Fruit fly (Drosophila melanogaster) whole organism, embryonic: Measurements from ENCODE around the gene Calr.

ENCODE experiments used
- B-H2 ChIP-seq: fragments of 200-800 bp; sonication (Bioruptor generic); optimal IDR thresholded peaks from 2 replicates; lab custom pipeline; 2018; ENCODE audit warnings: missing biosample characterization, mild to moderate bottlenecking, missing genetic modification characterization
- Bteb2 ChIP-seq: fragments of 200-800 bp; sonication (Bioruptor generic); optimal IDR thresholded peaks from 2 replicates; lab custom pipeline; 2016; ENCODE audit warnings: missing biosample characterization, missing genetic modification characterization
- CG1024 ChIP-seq: fragments of 200-800 bp; sonication (Bioruptor generic); IDR thresholded peaks from 2 replicates; pipeline ENCODE4 v1.3.6; 2022; ENCODE audit warnings: missing biosample characterization, missing genetic modification characterization
- CG10321 ChIP-seq: fragments of 200-800 bp; sonication (Bioruptor generic); IDR thresholded peaks from 2 replicates; pipeline ENCODE4 v1.3.6; 2022; ENCODE audit warnings: missing biosample characterization, missing genetic modification characterization
- CG1603 ChIP-seq: fragments of 200-800 bp; sonication (Bioruptor generic); optimal IDR thresholded peaks from 2 replicates; lab custom pipeline; 2019; ENCODE audit warnings: missing biosample characterization, mild to moderate bottlenecking, missing genetic modification characterization, moderate library complexity
- CG16813 ChIP-seq: fragments of 200-800 bp; sonication (Bioruptor generic); IDR thresholded peaks from 3 replicates; pipeline ENCODE4 v1.3.6; 2022; ENCODE audit warnings: missing biosample characterization, missing genetic modification characterization; ENCODE audit not compliant: partially characterized antibody
- CG17186 ChIP-seq: fragments of 200-800 bp; sonication (Bioruptor generic); optimal IDR thresholded peaks from 3 replicates; lab custom pipeline; 2017; ENCODE audit warnings: missing biosample characterization, missing genetic modification reagents, missing genetic modification characterization
- CG17612 ChIP-seq: fragments of 200-800 bp; sonication (Bioruptor generic); IDR thresholded peaks from 2 replicates; pipeline ENCODE4 v1.3.6; 2022; ENCODE audit warnings: missing biosample characterization, missing genetic modification characterization
- CG18262 ChIP-seq: fragments of 200-800 bp; optimal IDR thresholded peaks from 3 replicates; lab custom pipeline; 2019; ENCODE audit warnings: missing biosample characterization, mild to moderate bottlenecking, missing genetic modification characterization, moderate library complexity
- CG18599 ChIP-seq: fragments of 200-800 bp; sonication (Bioruptor generic); optimal IDR thresholded peaks from 3 replicates; lab custom pipeline; 2017; ENCODE audit warnings: missing biosample characterization, missing genetic modification characterization, mild to moderate bottlenecking, moderate library complexity, missing genetic modification reagents
- CG3726 ChIP-seq: fragments of 200-800 bp; sonication (Bioruptor generic); IDR thresholded peaks from 3 replicates; pipeline ENCODE4, ENCODE4 v1.3.6; 2022; ENCODE audit warnings: missing biosample characterization, missing genetic modification characterization
- CG5245 ChIP-seq: fragments of 200-800 bp; sonication (Bioruptor generic); optimal IDR thresholded peaks from 3 replicates; lab custom pipeline; 2016; ENCODE audit warnings: missing biosample characterization, missing genetic modification characterization
- CG8290 ChIP-seq, 3 experiments: fragments of 200-800 bp; sonication (Bioruptor generic); optimal IDR thresholded peaks; 2 replicates each; lab custom pipeline; 2016 to 2019; ENCODE audit warnings: missing biosample characterization in 3 of 3, missing genetic modification characterization in 3 of 3, mild to moderate bottlenecking in 2 of 3, moderate library complexity in 1 of 3
- CG8478 ChIP-seq: fragments of >200 bp; optimal IDR thresholded peaks from 2 replicates; lab custom pipeline; 2018
- CG9797 ChIP-seq: fragments of 200-800 bp; sonication (Bioruptor generic); optimal IDR thresholded peaks from 3 replicates; lab custom pipeline; 2018; ENCODE audit warnings: missing biosample characterization, mild to moderate bottlenecking, missing genetic modification characterization
- CHES-1-like ChIP-seq: fragments of 200-800 bp; sonication (Bioruptor generic); optimal IDR thresholded peaks from 2 replicates; lab custom pipeline; 2016; ENCODE audit warnings: missing biosample characterization, missing genetic modification characterization
- H15 ChIP-seq: fragments of 200-800 bp; sonication (Bioruptor generic); IDR thresholded peaks from 3 replicates; pipeline ENCODE4 v1.3.6; 2022; ENCODE audit warnings: missing biosample characterization, missing genetic modification characterization
- HmgD ChIP-seq: fragments of 200-800 bp; sonication (Bioruptor generic); optimal IDR thresholded peaks from 3 replicates; lab custom pipeline; 2016; ENCODE audit warnings: missing biosample characterization, missing genetic modification characterization
- Lim3 ChIP-seq: fragments of 200-800 bp; sonication (Bioruptor generic); IDR thresholded peaks from 2 replicates; pipeline ENCODE4 v1.3.6; 2022; ENCODE audit warnings: missing biosample characterization, missing genetic modification characterization
- Mad ChIP-seq: fragments of 200-800 bp; sonication (Bioruptor generic); optimal IDR thresholded peaks from 2 replicates; lab custom pipeline; 2016; ENCODE audit warnings: missing biosample characterization, missing genetic modification characterization
- Max ChIP-seq: fragments of 200-800 bp; sonication (Bioruptor generic); optimal IDR thresholded peaks from 2 replicates; lab custom pipeline; 2016; ENCODE audit warnings: missing biosample characterization, mild to moderate bottlenecking, missing genetic modification characterization
- Med ChIP-seq: fragments of 200-800 bp; sonication (Bioruptor generic); peaks from one replicate; lab custom pipeline; 2016; ENCODE audit warnings: missing biosample characterization, missing genetic modification characterization, mild to moderate bottlenecking, inconsistent platforms, moderate library complexity
- Nf-YA ChIP-seq: fragments of 200-800 bp; sonication (Bioruptor generic); IDR thresholded peaks from 2 replicates; pipeline ENCODE4 v1.3.6; 2022; ENCODE audit warnings: missing biosample characterization, missing genetic modification characterization
- Stat92E ChIP-seq, 3 experiments: fragments of >200 bp in 2 of 3; fragments of 200-800 bp in 1 of 3; sonication (Bioruptor generic) in 1 of 3; optimal IDR thresholded peaks; 2 replicates each; lab custom pipeline; 2017 to 2019; ENCODE audit warnings: missing biosample characterization in 3 of 3, missing genetic modification characterization in 3 of 3, mild to moderate bottlenecking in 1 of 3, moderate library complexity in 1 of 3
- Usf ChIP-seq: fragments of 200-800 bp; sonication (Bioruptor generic); optimal IDR thresholded peaks from 2 replicates; lab custom pipeline; 2017; ENCODE audit warnings: missing genotype, missing biosample characterization, missing genetic modification characterization
- ash1 ChIP-seq: fragments of 200-800 bp; sonication (Bioruptor generic); optimal IDR thresholded peaks from 2 replicates; lab custom pipeline; 2018; ENCODE audit warnings: missing biosample characterization, mild to moderate bottlenecking, missing genetic modification characterization
- chm ChIP-seq: fragments of 200-800 bp; sonication (Bioruptor generic); IDR thresholded peaks from 2 replicates; pipeline ENCODE4 v1.3.6; 2022; ENCODE audit warnings: missing biosample characterization, missing genetic modification characterization
- ewg ChIP-seq: fragments of 200-800 bp; sonication (Bioruptor generic); optimal IDR thresholded peaks from 3 replicates; lab custom pipeline; 2017; ENCODE audit warnings: mild to moderate bottlenecking, missing biosample characterization, missing genetic modification reagents, missing genetic modification characterization
- exex ChIP-seq: fragments of 200-800 bp; sonication (Bioruptor generic); optimal IDR thresholded peaks from 4 replicates; lab custom pipeline; 2018; ENCODE audit warnings: missing biosample characterization, mild to moderate bottlenecking, missing genetic modification characterization, moderate library complexity
- fu2 ChIP-seq: fragments of 200-800 bp; sonication (Bioruptor generic); optimal IDR thresholded peaks from 2 replicates; lab custom pipeline; 2016; ENCODE audit warnings: missing biosample characterization, missing genetic modification characterization
- gt ChIP-seq: fragments of 200-800 bp; sonication (Bioruptor generic); IDR thresholded peaks from 2 replicates; pipeline ENCODE4 v1.3.6; 2022; ENCODE audit warnings: missing biosample characterization, missing genetic modification characterization
- hbn ChIP-seq: fragments of 200-800 bp; sonication (Bioruptor generic); IDR thresholded peaks from 2 replicates; pipeline ENCODE4 v1.3.6; 2022; ENCODE audit warnings: missing biosample characterization, missing genetic modification characterization; ENCODE audit not compliant: partially characterized antibody
- hkb ChIP-seq, 2 experiments: fragments of 200-800 bp in 1 of 2; fragments of >200 bp in 1 of 2; sonication (Bioruptor generic) in 1 of 2; IDR thresholded peaks in 1 of 2; optimal IDR thresholded peaks in 1 of 2; 2 replicates each; pipeline versions ENCODE4 v1.3.6 to Lab custom; 2017 to 2022; ENCODE audit warnings: missing biosample characterization in 1 of 2, missing genetic modification characterization in 1 of 2
- inv ChIP-seq: fragments of 200-800 bp; sonication (Bioruptor generic); IDR thresholded peaks from 2 replicates; pipeline ENCODE4 v1.3.6; 2022; ENCODE audit warnings: missing biosample characterization, missing genetic modification characterization; ENCODE audit not compliant: partially characterized antibody
- kah ChIP-seq: fragments of 200-800 bp; sonication (Bioruptor generic); optimal IDR thresholded peaks from 2 replicates; lab custom pipeline; 2018; ENCODE audit warnings: missing biosample characterization, mild to moderate bottlenecking, missing genetic modification characterization
- lola ChIP-seq, 3 experiments: fragments of >200 bp in 2 of 3; fragments of 200-800 bp in 1 of 3; sonication (Bioruptor generic) in 1 of 3; optimal IDR thresholded peaks; 2 replicates each; lab custom pipeline; 2017 to 2019; ENCODE audit warnings: missing biosample characterization in 3 of 3, missing genetic modification characterization in 3 of 3, mild to moderate bottlenecking in 1 of 3, moderate library complexity in 1 of 3
- maf-S ChIP-seq: fragments of 200-800 bp; sonication (Bioruptor generic); optimal IDR thresholded peaks from 2 replicates; lab custom pipeline; 2016; ENCODE audit warnings: missing biosample characterization, missing genetic modification characterization
- pfk ChIP-seq: fragments of 200-800 bp; sonication (Bioruptor generic); optimal IDR thresholded peaks from 2 replicates; lab custom pipeline; 2018; ENCODE audit warnings: missing biosample characterization, mild to moderate bottlenecking, missing genetic modification characterization, moderate library complexity
- pho ChIP-seq: fragments of 200-800 bp; sonication (Bioruptor generic); optimal IDR thresholded peaks from 2 replicates; lab custom pipeline; 2016; ENCODE audit warnings: missing biosample characterization, missing genetic modification characterization
- prd ChIP-seq, 3 experiments: fragments of >200 bp in 2 of 3; fragments of 200-800 bp in 1 of 3; sonication (Bioruptor generic) in 1 of 3; optimal IDR thresholded peaks in 2 of 3; IDR thresholded peaks in 1 of 3; 2 replicates in 2 of 3; 3 replicates in 1 of 3; pipeline versions ENCODE4 v1.3.6 to Lab custom; 2017 to 2022; ENCODE audit warnings: missing biosample characterization in 1 of 3, missing genetic modification characterization in 1 of 3
- ranshi ChIP-seq: fragments of 200-800 bp; sonication (Bioruptor generic); IDR thresholded peaks from 2 replicates; pipeline ENCODE4 v1.3.6; 2022; ENCODE audit warnings: missing biosample characterization, missing genetic modification characterization
- repo ChIP-seq: fragments of 200-800 bp; sonication (Bioruptor generic); optimal IDR thresholded peaks from 2 replicates; lab custom pipeline; 2016; ENCODE audit warnings: missing biosample characterization, missing genetic modification characterization
- sob ChIP-seq: fragments of 200-800 bp; sonication (Bioruptor generic); IDR thresholded peaks from 2 replicates; pipeline ENCODE4 v1.3.6; 2022; ENCODE audit warnings: missing biosample characterization, missing genetic modification characterization
- tll ChIP-seq, 2 experiments: fragments of 200-800 bp in 1 of 2; fragments of >200 bp in 1 of 2; sonication (Bioruptor generic) in 1 of 2; optimal IDR thresholded peaks; 2 replicates each; lab custom pipeline; 2017 to 2019; ENCODE audit warnings: missing biosample characterization in 2 of 2, missing genetic modification characterization in 2 of 2, mild to moderate bottlenecking in 1 of 2, moderate library complexity in 1 of 2
- ttk ChIP-seq: fragments of 200-800 bp; sonication (Bioruptor generic); IDR thresholded peaks from 2 replicates; pipeline ENCODE4 v2.1.2; 2022; ENCODE audit warnings: missing biosample characterization, missing genetic modification characterization
- vfl ChIP-seq: fragments of 200-800 bp; sonication (Bioruptor generic); optimal IDR thresholded peaks from 2 replicates; lab custom pipeline; 2016; ENCODE audit warnings: missing biosample characterization, missing genetic modification characterization
- zen2 ChIP-seq: fragments of 200-800 bp; sonication (Bioruptor generic); IDR thresholded peaks from 3 replicates; pipeline ENCODE4 v1.3.6; 2022; ENCODE audit warnings: missing biosample characterization, missing genetic modification characterization; ENCODE audit not compliant: partially characterized antibody
- zfh2 ChIP-seq: fragments of 200-800 bp; sonication (Bioruptor generic); optimal IDR thresholded peaks from 2 replicates; lab custom pipeline; 2016; ENCODE audit warnings: missing biosample characterization, missing genetic modification characterization

Calr gene

DNA sequence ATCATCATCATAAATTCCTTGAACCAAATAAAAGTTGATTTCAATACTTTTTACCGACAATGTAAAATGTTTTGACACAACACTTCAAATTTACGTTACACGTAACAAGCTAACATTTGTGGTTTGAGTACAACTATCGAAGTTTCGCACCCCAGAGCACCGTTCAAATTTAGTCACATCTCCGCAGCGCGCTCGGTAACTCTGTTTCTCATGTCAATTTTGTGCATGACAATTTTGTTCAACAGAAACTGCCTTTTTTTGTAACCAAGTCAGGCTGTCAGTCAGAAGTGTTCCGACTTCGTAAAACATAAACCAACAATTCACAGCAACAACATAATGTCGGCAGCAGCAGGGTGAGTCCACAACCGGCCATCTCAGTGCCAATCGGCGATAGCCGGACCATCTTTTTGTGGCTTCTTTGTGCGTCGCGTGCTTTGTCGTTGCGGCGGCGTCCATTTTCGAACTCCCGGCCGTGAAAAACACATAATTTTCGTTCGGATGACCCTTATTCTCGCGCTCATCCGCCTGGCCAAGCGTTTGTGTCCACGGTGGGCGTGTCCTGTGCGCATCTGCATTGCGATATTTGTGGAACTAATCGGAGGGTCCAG, 47.2 kb upstream of the Calr start, which contains the start of gene p23:
Gene p23, plus strand, starts transcription at position 194 of the 608 bp plus-strand sequence.
- peak; percentile 83 for TF ChIP-seq Med (GFP tag; lab: Kevin White, UChicago)
- TF ChIP-seq Max (GFP tag; lab: Kevin White, UChicago) = no peak
- TF ChIP-seq fu2 (GFP tag; lab: Kevin White, UChicago) = no peak
- TF ChIP-seq ewg = peak; percentile 41
- no peak for TF ChIP-seq maf-S (GFP tag; lab: Kevin White, UChicago)
- TF ChIP-seq exex = no peak
- peak; percentile 62 for TF ChIP-seq sob (GFP tag; lab: Robert Waterston, UW)
- TF ChIP-seq CG8478 (lab: Kevin White, UChicago) = no peak
- TF ChIP-seq Usf = no peak
- peak; percentile 62 for TF ChIP-seq CG16813 (GFP tag; lab: Robert Waterston, UW)
- no peak for TF ChIP-seq CG17612 (GFP tag; lab: Robert Waterston, UW)
- no peak for TF ChIP-seq Nf-YA (GFP tag; lab: Robert Waterston, UW)
- TF ChIP-seq CG3726 = no peak
- peak in 1 of 2 experiments; percentile 57 for TF ChIP-seq tll (GFP tag; optimal IDR thresholded peaks at IDR 0.05; lab: Kevin White, UChicago)
- no peak for TF ChIP-seq kah (GFP tag; lab: Kevin White, UChicago)
- TF ChIP-seq hbn (GFP tag; lab: Robert Waterston, UW) = 0 out of 2 replicates have a peak, but pooled peaks have one; percentile 40
- no peak for TF ChIP-seq inv (GFP tag; lab: Robert Waterston, UW)
- no peak for TF ChIP-seq ash1 (GFP tag; lab: Kevin White, UChicago)
- TF ChIP-seq CG17186 (GFP tag; lab: Kevin White, UChicago) = peak; percentile 33
- no peak for TF ChIP-seq zen2 (GFP tag; lab: Robert Waterston, UW)
- TF ChIP-seq lola (GFP tag; optimal IDR thresholded peaks at IDR 0.05; lab: Kevin White, UChicago) = no peak
- TF ChIP-seq ranshi (GFP tag; lab: Robert Waterston, UW) = no peak
- peak; percentile 90 for TF ChIP-seq CG9797 (GFP tag; lab: Kevin White, UChicago)
- TF ChIP-seq CG18599 (GFP tag; lab: Kevin White, UChicago) = no peak
- no peak for TF ChIP-seq CG1024 (GFP tag; lab: Robert Waterston, UW)
- no peak for TF ChIP-seq repo
- peak; percentile 42 for TF ChIP-seq CHES-1-like
- TF ChIP-seq hkb (optimal IDR thresholded peaks at IDR 0.05; lab: Kevin White, UChicago) = peak; percentile 83
- no peak for TF ChIP-seq hkb (GFP tag; IDR thresholded peaks at IDR 0.05; lab: Robert Waterston, UW)
- TF ChIP-seq Stat92E (GFP tag; optimal IDR thresholded peaks at IDR 0.05; lab: Kevin White, UChicago) = no peak
- TF ChIP-seq chm = peak; percentile 44; the same call in 1 of the 2 replicates
- no peak for TF ChIP-seq gt (GFP tag; lab: Robert Waterston, UW)
- TF ChIP-seq Lim3 (GFP tag; lab: Robert Waterston, UW) = no peak
- no peak for TF ChIP-seq CG10321 (GFP tag; lab: Robert Waterston, UW)
- TF ChIP-seq H15 (GFP tag; lab: Robert Waterston, UW) = no peak
- TF ChIP-seq HmgD (GFP tag; lab: Kevin White, UChicago) = peak; percentile 78
- no peak for TF ChIP-seq zfh2
- no peak for TF ChIP-seq ttk (GFP tag; lab: Robert Waterston, UW)
- no peak for TF ChIP-seq Bteb2 (GFP tag; lab: Kevin White, UChicago)
- TF ChIP-seq CG18262 (tag; lab: Kevin White, UChicago) = no peak
- TF ChIP-seq Mad (GFP tag; lab: Kevin White, UChicago) = no peak
- no peak for TF ChIP-seq CG8290 (GFP tag; optimal IDR thresholded peaks at IDR 0.05; lab: Kevin White, UChicago)
- no peak for TF ChIP-seq CG8290 (tag; optimal IDR thresholded peaks at IDR 0.05; lab: Kevin White, UChicago)
- TF ChIP-seq B-H2 (GFP tag; lab: Kevin White, UChicago) = no peak
- no peak for TF ChIP-seq vfl (GFP tag; lab: Kevin White, UChicago)
- TF ChIP-seq CG5245 (GFP tag; lab: Kevin White, UChicago) = no peak
- peak; percentile 86 for TF ChIP-seq CG1603 (tag; lab: Kevin White, UChicago)
- no peak for TF ChIP-seq prd (optimal IDR thresholded peaks at IDR 0.05; lab: Kevin White, UChicago)
- TF ChIP-seq prd (GFP tag; IDR thresholded peaks at IDR 0.05; lab: Robert Waterston, UW) = 0 out of 3 replicates have a peak, but pooled peaks have one; percentile 8
- peak; percentile 24 for TF ChIP-seq pho (GFP tag; lab: Kevin White, UChicago)
- no peak for TF ChIP-seq pfk
